Worm (Caenorhabditis elegans) whole organism, L1 larva: ENCODE data around the gene cst-1.

Experiments used
- C16A3.4 ChIP-seq: fragments of 150-350 bp; optimal IDR thresholded peaks from 2 replicates; lab custom pipeline; 2014; ENCODE audit warnings: missing biosample characterization, missing genetic modification characterization
- C34B4.2 ChIP-seq: sonication (generic microtip); optimal IDR thresholded peaks from 2 replicates; lab custom pipeline; 2017; ENCODE audit warnings: mild to moderate bottlenecking, missing genetic modification characterization, missing compliant biosample characterization
- Y116A8C.19 ChIP-seq: sonication (generic microtip); optimal IDR thresholded peaks from 2 replicates; lab custom pipeline; 2016; ENCODE audit warnings: missing compliant biosample characterization, missing genetic modification characterization, borderline replicate concordance
- aha-1 ChIP-seq: fragments of 150-350 bp; optimal IDR thresholded peaks from 2 replicates; lab custom pipeline; 2014; ENCODE audit warnings: missing biosample characterization, missing genetic modification characterization
- alr-1 ChIP-seq: fragments of 200-800 bp; sonication (Bioruptor generic); optimal IDR thresholded peaks from 2 replicates; lab custom pipeline; 2018; ENCODE audit warnings: borderline replicate concordance, mild to moderate bottlenecking, missing genetic modification characterization, missing compliant biosample characterization
- aly-2 ChIP-seq: fragments of 150-350 bp; optimal IDR thresholded peaks from 2 replicates; lab custom pipeline; 2014; ENCODE audit warnings: missing biosample characterization, missing genetic modification characterization
- ama-1 ChIP-seq: fragments of 150-350 bp; optimal IDR thresholded peaks from 2 replicates; lab custom pipeline; 2014
- blmp-1 ChIP-seq: fragments of 150-350 bp; optimal IDR thresholded peaks from 2 replicates; lab custom pipeline; 2014; ENCODE audit warnings: missing biosample characterization, missing genetic modification characterization
- ceh-8 ChIP-seq: fragments of 200-800 bp; sonication (Bioruptor generic); optimal IDR thresholded peaks from 2 replicates; lab custom pipeline; 2018; ENCODE audit warnings: mild to moderate bottlenecking, missing genetic modification characterization, moderate library complexity, missing compliant biosample characterization
- ceh-82 ChIP-seq, 3 experiments: fragments of 150-350 bp in 1 of 3; sonication (generic microtip) in 2 of 3; optimal IDR thresholded peaks; 2 replicates each; lab custom pipeline; 2014 to 2017; ENCODE audit warnings: missing biosample characterization in 3 of 3, missing genetic modification characterization in 3 of 3
- ces-1 ChIP-seq: fragments of 150-350 bp; optimal IDR thresholded peaks from 2 replicates; lab custom pipeline; 2014; ENCODE audit warnings: missing biosample characterization, missing genetic modification reagents, missing genetic modification characterization
- egl-13 ChIP-seq: sonication (generic microtip); optimal IDR thresholded peaks from 2 replicates; lab custom pipeline; 2016; ENCODE audit warnings: missing genotype, missing genetic modification reagents, missing genetic modification characterization, missing compliant biosample characterization
- elt-2 ChIP-seq: sonication (generic microtip); optimal IDR thresholded peaks from 2 replicates; lab custom pipeline; 2016; ENCODE audit warnings: missing genetic modification characterization, mild to moderate bottlenecking, inconsistent platforms, missing compliant biosample characterization, missing genetic modification reagents
- fkh-8 ChIP-seq: sonication (generic microtip); optimal IDR thresholded peaks from 2 replicates; lab custom pipeline; 2016; ENCODE audit warnings: mild to moderate bottlenecking, missing genetic modification characterization, missing compliant biosample characterization
- fos-1 ChIP-seq: fragments of 150-350 bp; optimal IDR thresholded peaks from 2 replicates; lab custom pipeline; 2014; ENCODE audit warnings: missing biosample characterization, missing genetic modification characterization
- hpl-2 ChIP-seq: fragments of 150-350 bp; optimal IDR thresholded peaks from 2 replicates; lab custom pipeline; 2014; ENCODE audit warnings: missing biosample characterization, missing genetic modification reagents, missing genetic modification characterization
- jun-1 ChIP-seq: fragments of 150-350 bp; optimal IDR thresholded peaks from 2 replicates; lab custom pipeline; 2014; ENCODE audit warnings: missing biosample characterization, missing genetic modification reagents, missing genetic modification characterization
- lin-13 ChIP-seq: fragments of 150-350 bp; optimal IDR thresholded peaks from 2 replicates; lab custom pipeline; 2014; ENCODE audit warnings: missing biosample characterization, missing genetic modification reagents, missing genetic modification characterization
- lin-14 ChIP-seq: fragments of 200-800 bp; sonication (Bioruptor generic); optimal IDR thresholded peaks from 2 replicates; lab custom pipeline; 2018; ENCODE audit warnings: mild to moderate bottlenecking, missing genetic modification characterization, moderate library complexity, missing compliant biosample characterization
- lir-3 ChIP-seq: sonication (generic microtip); optimal IDR thresholded peaks from 2 replicates; lab custom pipeline; 2016; ENCODE audit warnings: mild to moderate bottlenecking, missing genetic modification characterization, moderate library complexity, missing compliant biosample characterization; ENCODE audit not compliant: poor library complexity
- mab-9 ChIP-seq: fragments of 200-800 bp; sonication (Bioruptor generic); IDR thresholded peaks from 2 replicates; pipeline ENCODE4 v1.3.6; 2022; ENCODE audit warnings: missing genetic modification reagents, missing genetic modification characterization, missing compliant biosample characterization
- mdl-1 ChIP-seq, 2 experiments: fragments of 150-350 bp; optimal IDR thresholded peaks; 2 replicates each; lab custom pipeline; 2014 to 2017; ENCODE audit warnings: missing biosample characterization in 2 of 2, missing genetic modification characterization in 2 of 2, inconsistent platforms in 1 of 2
- nhr-11 ChIP-seq: fragments of 150-350 bp; optimal IDR thresholded peaks from 2 replicates; lab custom pipeline; 2014; ENCODE audit warnings: missing biosample characterization, missing genetic modification characterization
- nhr-12 ChIP-seq: sonication (generic microtip); optimal IDR thresholded peaks from 2 replicates; lab custom pipeline; 2017; ENCODE audit warnings: missing biosample characterization, missing genetic modification characterization
- nhr-20 ChIP-seq: sonication (generic microtip); optimal IDR thresholded peaks from 2 replicates; lab custom pipeline; 2016; ENCODE audit warnings: mild to moderate bottlenecking, missing genetic modification characterization, missing compliant biosample characterization
- nhr-237 ChIP-seq: fragments of 150-350 bp; optimal IDR thresholded peaks from 2 replicates; lab custom pipeline; 2014; ENCODE audit warnings: missing biosample characterization, missing genetic modification characterization
- nhr-28 ChIP-seq: fragments of 150-350 bp; optimal IDR thresholded peaks from 2 replicates; lab custom pipeline; 2014; ENCODE audit warnings: missing biosample characterization, missing genetic modification characterization
- nhr-76 ChIP-seq: sonication (generic microtip); optimal IDR thresholded peaks from 2 replicates; lab custom pipeline; 2017; ENCODE audit warnings: missing biosample characterization, missing genetic modification characterization
- nhr-77 ChIP-seq: fragments of 150-350 bp; optimal IDR thresholded peaks from 2 replicates; lab custom pipeline; 2014; ENCODE audit warnings: missing biosample characterization, missing genetic modification characterization
- nhr-85 ChIP-seq: sonication (generic microtip); peaks from one replicate; lab custom pipeline; 2016; ENCODE audit warnings: missing genetic modification characterization, inconsistent platforms, missing compliant biosample characterization
- nhr-90 ChIP-seq: sonication (generic microtip); optimal IDR thresholded peaks from 2 replicates; lab custom pipeline; 2016; ENCODE audit warnings: mild to moderate bottlenecking, missing genetic modification characterization, missing compliant biosample characterization; ENCODE audit not compliant: poor library complexity
- skn-1 ChIP-seq: fragments of 150-350 bp; optimal IDR thresholded peaks from 2 replicates; lab custom pipeline; 2014; ENCODE audit warnings: missing biosample characterization, missing genetic modification characterization
- sptf-1 ChIP-seq: fragments of 150-350 bp; optimal IDR thresholded peaks from 2 replicates; lab custom pipeline; 2014; ENCODE audit warnings: missing biosample characterization, missing genetic modification characterization
- tbx-2 ChIP-seq: sonication (generic microtip); optimal IDR thresholded peaks from 2 replicates; lab custom pipeline; 2016; ENCODE audit warnings: missing genetic modification characterization, missing compliant biosample characterization
- tlp-1 ChIP-seq: fragments of 150-350 bp; optimal IDR thresholded peaks from 2 replicates; lab custom pipeline; 2014; ENCODE audit warnings: missing biosample characterization, missing genetic modification characterization
- unc-130 ChIP-seq: fragments of 150-350 bp; optimal IDR thresholded peaks from 2 replicates; lab custom pipeline; 2017; ENCODE audit warnings: missing biosample characterization, missing genetic modification characterization, inconsistent platforms
- unc-30 ChIP-seq: sonication (generic microtip); optimal IDR thresholded peaks from 2 replicates; lab custom pipeline; 2017; ENCODE audit warnings: missing biosample characterization, missing genetic modification characterization
- vab-15 ChIP-seq: sonication (generic microtip); optimal IDR thresholded peaks from 2 replicates; lab custom pipeline; 2017; ENCODE audit warnings: missing genotype, mild to moderate bottlenecking, missing genetic modification characterization, missing compliant biosample characterization
- xbp-1 ChIP-seq: sonication (generic microtip); optimal IDR thresholded peaks from 2 replicates; lab custom pipeline; 2016; ENCODE audit warnings: missing genetic modification characterization, missing compliant biosample characterization
- zag-1 ChIP-seq: fragments of 150-350 bp; optimal IDR thresholded peaks from 2 replicates; lab custom pipeline; 2014; ENCODE audit warnings: missing biosample characterization, missing genetic modification characterization
- zip-4 ChIP-seq: fragments of 200-800 bp; sonication (Bioruptor generic); optimal IDR thresholded peaks from 2 replicates; lab custom pipeline; 2018; ENCODE audit warnings: mild to moderate bottlenecking, missing genetic modification characterization, moderate library complexity, missing compliant biosample characterization
- ztf-11 ChIP-seq, 2 experiments: sonication (generic microtip); optimal IDR thresholded peaks; 2 replicates each; lab custom pipeline; 2016 to 2017; ENCODE audit warnings: missing genetic modification characterization in 2 of 2, missing biosample characterization in 1 of 2, missing compliant biosample characterization in 1 of 2
- ztf-4 ChIP-seq: fragments of 150-350 bp; optimal IDR thresholded peaks from 2 replicates; lab custom pipeline; 2014; ENCODE audit warnings: missing biosample characterization, missing genetic modification characterization

cst-1 gene

DNA sequence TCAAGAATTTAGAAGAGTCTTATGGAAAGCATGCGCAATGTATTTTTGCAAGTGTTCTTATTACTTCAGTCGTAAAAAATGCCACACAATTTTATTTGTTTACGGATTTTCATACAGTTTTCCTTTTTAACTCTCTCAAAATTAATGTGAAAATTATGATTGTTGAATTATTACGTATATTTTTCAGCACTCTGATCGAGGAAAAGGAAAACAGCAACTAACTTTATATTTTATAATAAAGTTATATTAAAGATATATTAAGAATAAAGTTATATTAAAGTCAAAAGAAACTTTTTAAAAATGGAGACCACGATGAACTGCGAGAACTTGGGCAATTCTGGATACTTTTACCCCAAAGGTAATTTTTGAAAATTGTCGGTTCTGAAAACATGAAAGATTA, 10.8 kb downstream of the cst-1 start, which contains the start of gene F14H12.2:
F14H12.2 (plus strand) TSS at position 301 of the 400 bp plus-strand sequence.
- TF ChIP-seq mab-9 (GFP tag; lab: Robert Waterston, UW) (no peak), alr-1 (tag; lab: Kevin White, UChicago) (no peak), fos-1 (tag; lab: Kevin White, UChicago) (no peak), blmp-1 (tag; lab: Kevin White, UChicago) (no peak), C34B4.2 (tag; lab: Kevin White, UChicago) (no peak), ztf-11 (tag; optimal IDR thresholded peaks at IDR 0.05; lab: Kevin White, UChicago) (no peak), sptf-1 (no peak), Y116A8C.19 (no peak), xbp-1 (tag; lab: Kevin White, UChicago) (no peak), aly-2 (tag; lab: Kevin White, UChicago) (no peak), unc-130 (tag; lab: Kevin White, UChicago) (no peak), C16A3.4 (no peak), unc-30 (tag; lab: Kevin White, UChicago) (no peak)

- TF ChIP-seq elt-2 (tag; lab: Kevin White, UChicago) (no peak), jun-1 (no peak), ces-1 (no peak), lin-13 (no peak), mdl-1 (tag; optimal IDR thresholded peaks at IDR 0.05; lab: Kevin White, UChicago) (no peak), aha-1 (tag; lab: Kevin White, UChicago) (no peak), ceh-82 (tag; optimal IDR thresholded peaks at IDR 0.05; lab: Kevin White, UChicago) (no peak), skn-1 (no peak), ceh-8 (GFP tag; lab: Kevin White, UChicago) (no peak), nhr-237 (tag; lab: Kevin White, UChicago) (no peak), nhr-90 (tag; lab: Kevin White, UChicago) (no peak), blmp-1 (tag; lab: Kevin White, UChicago) (no peak), egl-13 (tag; lab: Kevin White, UChicago) (no peak), nhr-28 (tag; lab: Kevin White, UChicago) (no peak), lir-3 (tag; lab: Kevin White, UChicago) (no peak), ama-1 (lab: Kevin White, UChicago) (no peak), nhr-11 (tag; lab: Kevin White, UChicago) (no peak), C16A3.4 (no peak)
- TF ChIP-seq, all 84 proteins: peak for 0
Measured at ce11 chrX:4353318-4353717, 13.9 kb downstream of the cst-1 start, which contains the start of gene col-165. TSS of gene col-165 (plus strand) at chrX:4353618.

DNA sequence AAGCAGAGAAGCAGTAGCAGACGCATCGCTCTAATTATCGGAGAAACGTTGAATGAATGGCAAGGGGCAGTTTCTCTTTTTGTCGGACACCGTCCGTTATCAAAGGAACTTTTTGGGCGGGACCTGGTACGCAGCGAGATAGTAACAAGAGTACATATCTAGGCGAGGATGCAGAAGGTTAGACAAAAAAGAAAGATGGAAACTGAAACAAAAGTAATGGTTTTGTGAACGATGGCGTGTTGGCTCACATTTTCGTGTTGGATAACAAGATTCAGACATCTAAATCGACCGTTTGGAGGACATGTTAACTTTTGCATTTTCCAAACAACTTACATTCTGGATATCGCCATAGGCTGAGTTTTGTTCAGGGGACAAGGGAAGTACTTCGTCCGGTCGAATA, 18.0 kb downstream of the cst-1 start, which contains the start of gene F14H12.6:
F14H12.6 (minus strand) TSS at position 101 of the 400 bp plus-strand sequence.
- TF ChIP-seq tlp-1, result no peak
- TF ChIP-seq nhr-85 (tag; lab: Kevin White, UChicago), result no peak
- TF ChIP-seq fkh-8 (tag; lab: Kevin White, UChicago), result no peak
- TF ChIP-seq elt-2 (tag; lab: Kevin White, UChicago), result no peak
- no peak for TF ChIP-seq nhr-12 (tag; lab: Kevin White, UChicago)
- no peak for TF ChIP-seq ztf-4 (tag; lab: Kevin White, UChicago)
- TF ChIP-seq xbp-1 (tag; lab: Kevin White, UChicago), result no peak
- no peak for TF ChIP-seq nhr-76
- TF ChIP-seq skn-1, result no peak
- no peak for TF ChIP-seq sptf-1
- TF ChIP-seq nhr-20 (tag; lab: Kevin White, UChicago), result no peak
- TF ChIP-seq zag-1 (tag; lab: Kevin White, UChicago), result no peak
- TF ChIP-seq nhr-77 (tag; lab: Kevin White, UChicago), result no peak
- no peak for TF ChIP-seq tbx-2 (tag; lab: Kevin White, UChicago)
- TF ChIP-seq mdl-1 (tag; optimal IDR thresholded peaks at IDR 0.05; lab: Kevin White, UChicago), result no peak
- TF ChIP-seq lin-14 (GFP tag; lab: Kevin White, UChicago), result no peak
- TF ChIP-seq vab-15 (tag; lab: Kevin White, UChicago), result no peak
- no peak for TF ChIP-seq ztf-11 (tag; optimal IDR thresholded peaks at IDR 0.05; lab: Kevin White, UChicago)
- no peak for TF ChIP-seq hpl-2 (GFP tag; lab: Kevin White, UChicago)
- TF ChIP-seq zip-4 (GFP tag; lab: Kevin White, UChicago), result no peak
